Worm (Caenorhabditis elegans) whole organism, L2 larva: Measurements from ENCODE around the gene Y48G9A.7.

Experiments used
- F13H6.1 ChIP-seq: sonication (generic microtip); optimal IDR thresholded peaks from 2 replicates; lab custom pipeline; 2016; ENCODE audit warnings: missing genetic modification characterization, missing compliant biosample characterization
- R02D3.7 ChIP-seq: fragments of 150-350 bp; optimal IDR thresholded peaks from 2 replicates; lab custom pipeline; 2014; ENCODE audit warnings: missing biosample characterization, missing genetic modification characterization
- Y55F3AM.14 ChIP-seq: fragments of 200-800 bp; sonication (Bioruptor generic); optimal IDR thresholded peaks from 2 replicates; lab custom pipeline; 2018; ENCODE audit warnings: mild to moderate bottlenecking, missing genetic modification characterization, missing compliant biosample characterization
- ZK546.5 ChIP-seq: sonication (generic microtip); optimal IDR thresholded peaks from 2 replicates; lab custom pipeline; 2017; ENCODE audit warnings: missing biosample characterization, missing genetic modification characterization
- alr-1 ChIP-seq: fragments of 150-350 bp; optimal IDR thresholded peaks from 2 replicates; lab custom pipeline; 2014; ENCODE audit warnings: missing biosample characterization, missing genetic modification characterization
- ceh-16 ChIP-seq: fragments of 150-350 bp; optimal IDR thresholded peaks from 2 replicates; lab custom pipeline; 2014; ENCODE audit warnings: missing biosample characterization, missing genetic modification characterization
- ceh-82 ChIP-seq: fragments of 150-350 bp; optimal IDR thresholded peaks from 2 replicates; lab custom pipeline; 2014; ENCODE audit warnings: missing biosample characterization, missing genetic modification characterization
- crh-2 ChIP-seq: sonication (generic microtip); optimal IDR thresholded peaks from 2 replicates; lab custom pipeline; 2017; ENCODE audit warnings: missing biosample characterization, missing genetic modification characterization
- dmd-4 ChIP-seq: sonication (generic microtip); optimal IDR thresholded peaks from 2 replicates; lab custom pipeline; 2017; ENCODE audit warnings: missing biosample characterization, missing genetic modification characterization
- egl-27 ChIP-seq: sonication (generic microtip); optimal IDR thresholded peaks from 3 replicates; lab custom pipeline; 2017; ENCODE audit warnings: missing biosample characterization, missing genetic modification reagents, missing genetic modification characterization
- elt-1 ChIP-seq: fragments of 150-350 bp; optimal IDR thresholded peaks from 2 replicates; lab custom pipeline; 2014; ENCODE audit warnings: missing biosample characterization, missing genetic modification characterization
- elt-3 ChIP-seq: sonication (generic microtip); optimal IDR thresholded peaks from 2 replicates; lab custom pipeline; 2017; ENCODE audit warnings: missing biosample characterization, missing genetic modification characterization
- fos-1 ChIP-seq: fragments of 150-350 bp; optimal IDR thresholded peaks from 2 replicates; lab custom pipeline; 2014; ENCODE audit warnings: missing biosample characterization, missing genetic modification characterization
- gmeb-1 ChIP-seq: fragments of 150-350 bp; optimal IDR thresholded peaks from 2 replicates; lab custom pipeline; 2014; ENCODE audit warnings: missing biosample characterization, missing genetic modification characterization
- lin-11 ChIP-seq: fragments of 150-350 bp; sonication (generic microtip); optimal IDR thresholded peaks from 2 replicates; lab custom pipeline; 2014; ENCODE audit warnings: missing biosample characterization, missing genetic modification characterization, inconsistent platforms, mixed read lengths
- lin-13 ChIP-seq: fragments of 150-350 bp; optimal IDR thresholded peaks from 2 replicates; lab custom pipeline; 2014; ENCODE audit warnings: missing biosample characterization, missing genetic modification reagents, missing genetic modification characterization
- lin-39 ChIP-seq: fragments of 150-350 bp; optimal IDR thresholded peaks from 2 replicates; lab custom pipeline; 2014; ENCODE audit warnings: missing biosample characterization, missing genetic modification reagents, missing genetic modification characterization
- lsy-2 ChIP-seq, 2 experiments: fragments of 150-350 bp in 1 of 2; sonication (generic microtip) in 1 of 2; optimal IDR thresholded peaks; 2 replicates each; lab custom pipeline; 2014 to 2017; ENCODE audit warnings: missing biosample characterization in 2 of 2, missing genetic modification characterization in 2 of 2
- mab-5 ChIP-seq: fragments of 150-350 bp; optimal IDR thresholded peaks from 2 replicates; lab custom pipeline; 2014; ENCODE audit warnings: missing biosample characterization, missing genetic modification characterization
- nhr-10 ChIP-seq: sonication (generic microtip); optimal IDR thresholded peaks from 2 replicates; lab custom pipeline; 2017; ENCODE audit warnings: missing biosample characterization, missing genetic modification characterization
- nhr-12 ChIP-seq: fragments of 150-350 bp; optimal IDR thresholded peaks from 2 replicates; lab custom pipeline; 2014; ENCODE audit warnings: missing biosample characterization, missing genetic modification characterization
- nhr-129 ChIP-seq: fragments of 150-350 bp; optimal IDR thresholded peaks from 2 replicates; lab custom pipeline; 2014; ENCODE audit warnings: missing biosample characterization, missing genetic modification characterization
- nhr-23 ChIP-seq: fragments of 150-350 bp; optimal IDR thresholded peaks from 2 replicates; lab custom pipeline; 2014; ENCODE audit warnings: missing biosample characterization, missing genetic modification reagents, missing genetic modification characterization
- nhr-237 ChIP-seq: fragments of 150-350 bp; optimal IDR thresholded peaks from 2 replicates; lab custom pipeline; 2014; ENCODE audit warnings: missing biosample characterization, missing genetic modification characterization
- nhr-77 ChIP-seq: fragments of 150-350 bp; optimal IDR thresholded peaks from 2 replicates; lab custom pipeline; 2014; ENCODE audit warnings: missing biosample characterization, missing genetic modification characterization
- peb-1 ChIP-seq: fragments of 150-350 bp; optimal IDR thresholded peaks from 2 replicates; lab custom pipeline; 2014; ENCODE audit warnings: missing biosample characterization, missing genetic modification characterization
- sem-4 ChIP-seq: fragments of 150-350 bp; optimal IDR thresholded peaks from 2 replicates; lab custom pipeline; 2014; ENCODE audit warnings: missing biosample characterization, missing genetic modification reagents, missing genetic modification characterization
- skn-1 ChIP-seq: sonication (generic microtip); optimal IDR thresholded peaks from 2 replicates; lab custom pipeline; 2017; ENCODE audit warnings: missing biosample characterization, missing genetic modification characterization
- sma-3 ChIP-seq: sonication (generic microtip); optimal IDR thresholded peaks from 2 replicates; lab custom pipeline; 2016; ENCODE audit warnings: missing genetic modification reagents, missing genetic modification characterization, missing compliant biosample characterization
- sma-9 ChIP-seq, 2 experiments: fragments of 150-350 bp in 1 of 2; sonication (generic microtip) in 1 of 2; optimal IDR thresholded peaks; 2 replicates each; lab custom pipeline; 2014 to 2016; ENCODE audit warnings: missing genetic modification characterization in 2 of 2, mild to moderate bottlenecking in 1 of 2, missing biosample characterization in 1 of 2, missing compliant biosample characterization in 1 of 2, missing genetic modification reagents in 1 of 2, moderate library complexity in 1 of 2
- unc-39 ChIP-seq: fragments of 150-350 bp; optimal IDR thresholded peaks from 2 replicates; lab custom pipeline; 2014; ENCODE audit warnings: missing biosample characterization, missing genetic modification characterization
- unc-55 ChIP-seq: fragments of 150-350 bp; sonication (generic microtip); optimal IDR thresholded peaks from 3 replicates; lab custom pipeline; 2014; ENCODE audit warnings: missing biosample characterization, missing genetic modification reagents, missing genetic modification characterization
- zag-1 ChIP-seq: fragments of 150-350 bp; optimal IDR thresholded peaks from 2 replicates; lab custom pipeline; 2014; ENCODE audit warnings: missing biosample characterization, missing genetic modification characterization
- ztf-1 ChIP-seq: fragments of 200-800 bp; sonication (Bioruptor generic); conservative IDR thresholded peaks from 2 replicates; pipeline ENCODE4 v1.3.6; 2022; ENCODE audit warnings: missing genetic modification characterization, missing compliant biosample characterization
- ztf-11 ChIP-seq: sonication (generic microtip); optimal IDR thresholded peaks from 2 replicates; lab custom pipeline; 2017; ENCODE audit warnings: missing biosample characterization, missing genetic modification characterization
- ztf-4 ChIP-seq: fragments of 150-350 bp; optimal IDR thresholded peaks from 2 replicates; lab custom pipeline; 2014; ENCODE audit warnings: missing biosample characterization, missing genetic modification characterization

The Y48G9A.7 gene

ce11 chrIII:2100842-2101241, 9.5 kb upstream of the Y48G9A.7 start (continued):
- TF ChIP-seq ztf-1 (GFP tag; lab: Robert Waterston, UW) (no peak), Y55F3AM.14 (GFP tag; lab: Kevin White, UChicago) (peak; percentile 23), gmeb-1 (peak; percentile 55), nhr-237 (no peak), fos-1 (tag; lab: Kevin White, UChicago) (peak; percentile 48), nhr-10 (peak; percentile 40), elt-3 (tag; lab: Kevin White, UChicago) (no peak), ceh-16 (tag; lab: Kevin White, UChicago) (no peak), zag-1 (peak; percentile 70), lsy-2 (tag; optimal IDR thresholded peaks at IDR 0.05; lab: Kevin White, UChicago) (peak; percentile 68 to 86), crh-2 (tag; lab: Kevin White, UChicago) (peak; percentile 75), lin-13 (GFP tag; lab: Kevin White, UChicago) (peak; percentile 82), peb-1 (tag; lab: Kevin White, UChicago) (no peak), mab-5 (peak; percentile 73), sma-3 (GFP tag; lab: Kevin White, UChicago) (peak; percentile 37), egl-27 (tag; lab: Kevin White, UChicago) (peak; percentile 38)
- TF ChIP-seq, all 48 proteins: peak for 22

ce11 chrIII:2101310-2101709, 9.0 kb upstream of the Y48G9A.7 start:
- no peak for TF ChIP-seq Y55F3AM.14 (GFP tag; lab: Kevin White, UChicago)
- TF ChIP-seq gmeb-1: no peak
- no peak for TF ChIP-seq sma-9 (GFP tag; optimal IDR thresholded peaks at IDR 0.05; lab: Kevin White, UChicago)
- TF ChIP-seq sma-9 (tag; optimal IDR thresholded peaks at IDR 0.05; lab: Kevin White, UChicago): no peak
- no peak for TF ChIP-seq sem-4
- no peak for TF ChIP-seq ztf-11 (tag; lab: Kevin White, UChicago)
- TF ChIP-seq dmd-4 (tag; lab: Kevin White, UChicago): no peak
- no peak for TF ChIP-seq nhr-129 (tag; lab: Kevin White, UChicago)
- no peak for TF ChIP-seq ZK546.5 (tag; lab: Kevin White, UChicago)
- TF ChIP-seq zag-1: no peak
- no peak for TF ChIP-seq skn-1
- no peak for TF ChIP-seq nhr-77 (tag; lab: Kevin White, UChicago)
- TF ChIP-seq nhr-12 (tag; lab: Kevin White, UChicago): no peak
- TF ChIP-seq ztf-1 (GFP tag; lab: Robert Waterston, UW): no peak
- TF ChIP-seq unc-39 (tag; lab: Kevin White, UChicago): no peak
- TF ChIP-seq lin-13 (GFP tag; lab: Kevin White, UChicago): no peak
- TF ChIP-seq F13H6.1: no peak
- no peak for TF ChIP-seq ztf-4 (tag; lab: Kevin White, UChicago)
- TF ChIP-seq nhr-23: no peak
- no peak for TF ChIP-seq lin-39 (tag; lab: Kevin White, UChicago)
- TF ChIP-seq ceh-82 (tag; lab: Kevin White, UChicago): no peak
- TF ChIP-seq, all 48 proteins: peak for 0

ce11 chrIII:2101895-2102345, 8.4 kb upstream of the Y48G9A.7 start, which contains the start of gene ppk-2:
TSS of gene ppk-2 (plus strand) at chrIII:2102295.
- TF ChIP-seq nhr-12 (tag; lab: Kevin White, UChicago) (no peak), unc-55 (GFP tag; lab: Kevin White, UChicago) (peak; percentile 21)
- TF ChIP-seq, all 48 proteins: peak for 1

- TF ChIP-seq nhr-129 (tag; lab: Kevin White, UChicago) (no peak), mab-5 (no peak), elt-3 (tag; lab: Kevin White, UChicago) (no peak), elt-1 (no peak), R02D3.7 (no peak), nhr-77 (tag; lab: Kevin White, UChicago) (no peak), nhr-237 (no peak), fos-1 (tag; lab: Kevin White, UChicago) (no peak), nhr-12 (tag; lab: Kevin White, UChicago) (no peak), lin-13 (GFP tag; lab: Kevin White, UChicago) (no peak), F13H6.1 (no peak), Y55F3AM.14 (GFP tag; lab: Kevin White, UChicago) (no peak), lin-39 (tag; lab: Kevin White, UChicago) (no peak), unc-39 (tag; lab: Kevin White, UChicago) (no peak), zag-1 (no peak), alr-1 (tag; lab: Kevin White, UChicago) (no peak), lin-11 (tag; lab: Kevin White, UChicago) (no peak), crh-2 (tag; lab: Kevin White, UChicago) (no peak)
Observed at ce11 chrIII:2105935-2106334, 4.4 kb upstream of the Y48G9A.7 start.
